Worm (Caenorhabditis elegans): ENCODE measurements around the gene mrpl-44.
A peak's percentile ranks its signal among the peaks of the same experiment; 100 is the strongest.

The mrpl-44 gene

DNA sequence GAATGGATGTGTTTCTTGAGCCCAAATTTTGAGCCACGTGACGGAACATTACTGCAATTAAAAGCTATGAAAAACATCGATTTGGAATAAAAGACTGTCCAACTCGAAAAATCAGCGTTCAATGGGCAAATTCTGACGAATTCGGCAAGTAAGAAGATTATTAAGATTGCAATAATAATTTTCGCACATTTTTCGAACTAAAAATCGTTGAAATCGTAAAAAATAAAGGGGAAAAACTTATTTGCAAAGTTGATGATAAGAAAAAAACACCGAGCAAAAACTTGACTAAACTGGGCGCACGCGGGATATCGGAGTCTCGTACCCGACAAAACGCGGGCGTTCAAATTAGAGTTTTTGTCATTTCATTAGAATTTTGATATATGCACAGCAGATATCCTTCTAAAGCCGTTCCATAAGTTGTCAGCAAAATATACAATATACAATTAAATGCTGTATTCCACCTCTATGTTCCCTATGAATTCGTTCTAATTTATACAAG is at the start of gene mrpl-44, which contains the start of gene mccc-2:
Gene mrpl-44 (minus strand): TSS at position 51 of the 499 bp plus-strand sequence.
Gene mccc-2 (minus strand): TSS at position 51 of the 499 bp plus-strand sequence.
- no peak for TF ChIP-seq tlf-1 (GFP tag; optimal IDR thresholded peaks at IDR 0.05)
- peak; percentile 52 for TF ChIP-seq efl-1 (GFP tag; optimal IDR thresholded peaks at IDR 0.05)
- no peak for TF ChIP-seq sptf-2 (GFP tag; optimal IDR thresholded peaks at IDR 0.05)
- 0 out of 2 replicates have a peak, but pooled peaks have one; percentile 25 for TF ChIP-seq mcd-1 (GFP tag; IDR thresholded peaks at IDR 0.05)
- TF ChIP-seq lin-54 (GFP tag; optimal IDR thresholded peaks at IDR 0.05) = peak; percentile 56
- TF ChIP-seq attf-3 (GFP tag; conservative IDR thresholded peaks at IDR 0.05) = peak; percentile 96

DNA sequence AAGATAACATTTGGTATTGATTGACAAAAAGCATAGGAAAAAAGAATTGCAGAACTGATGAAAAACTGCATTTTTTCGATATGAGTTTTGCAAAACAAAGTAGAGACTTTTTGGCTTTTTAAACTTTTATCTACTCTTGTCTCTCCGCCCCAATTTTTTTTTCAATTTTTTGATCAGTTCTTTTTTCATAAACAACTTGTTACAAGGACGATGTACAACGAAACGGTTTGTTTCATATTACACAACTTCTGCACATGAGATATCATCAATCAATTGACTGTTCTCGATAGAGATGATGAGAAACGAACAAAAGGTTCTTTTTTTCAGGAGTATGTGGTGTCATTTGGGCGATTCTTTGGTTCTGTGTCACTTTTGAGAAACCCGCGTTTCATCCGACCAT is 49.4 kb upstream of the mrpl-44 start, which contains the start of gene ZK512.7:
Gene ZK512.7 (minus strand): TSS at position 101 of the 400 bp plus-strand sequence.
- no peak for TF ChIP-seq attf-6 (GFP tag; IDR thresholded peaks at IDR 0.05)
- no peak for TF ChIP-seq ceh-100 (GFP tag; IDR thresholded peaks at IDR 0.05)
- no peak for TF ChIP-seq madf-10 (tag; optimal IDR thresholded peaks at IDR 0.05)
- no peak for TF ChIP-seq repo-1 (tag; optimal IDR thresholded peaks at IDR 0.05)
- TF ChIP-seq ztf-22 (GFP tag; optimal IDR thresholded peaks at IDR 0.05) = no peak
- TF ChIP-seq snpc-3.4 (tag; optimal IDR thresholded peaks at IDR 0.05) = no peak
- TF ChIP-seq ztf-6 (GFP tag; IDR thresholded peaks at IDR 0.05) = no peak
- TF ChIP-seq dpff-1 (tag; optimal IDR thresholded peaks at IDR 0.05) = no peak
- no peak for TF ChIP-seq F10E7.11 (tag; optimal IDR thresholded peaks at IDR 0.05)
- no peak for TF ChIP-seq tbp1 (GFP tag; optimal IDR thresholded peaks at IDR 0.05)
- TF ChIP-seq F33H1.4 (GFP tag; IDR thresholded peaks at IDR 0.05) = no peak
- no peak for TF ChIP-seq ekl-4 (GFP tag; IDR thresholded peaks at IDR 0.05)
- TF ChIP-seq ceh-27 (GFP tag; optimal IDR thresholded peaks at IDR 0.05) = no peak

- no peak for TF ChIP-seq F52B5.7 (tag; optimal IDR thresholded peaks at IDR 0.05)
Observed at ce11 chrIII:9136587-9136986, 47.4 kb upstream of the mrpl-44 start, which contains the start of gene eat-4. eat-4 (plus strand) TSS chrIII:9136887.

DNA sequence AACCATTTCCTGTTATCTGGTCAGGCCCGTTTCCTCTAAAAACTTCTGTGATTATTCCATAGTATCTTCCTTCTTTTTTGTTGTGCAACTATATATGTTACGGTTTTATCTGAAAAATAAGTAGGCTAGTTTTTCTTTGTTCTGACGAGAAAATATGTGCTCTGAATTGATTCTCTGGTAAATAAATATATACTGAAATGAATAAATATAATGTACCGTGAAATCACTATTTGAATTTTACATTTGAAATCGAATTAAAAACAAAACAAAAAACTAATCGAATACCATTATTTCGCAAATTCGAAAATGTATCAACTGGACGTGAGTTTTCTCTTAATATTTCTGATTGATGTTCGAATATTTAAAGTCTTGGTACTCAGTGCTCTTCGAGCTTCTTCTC is 41.4 kb upstream of the mrpl-44 start, which contains the start of gene ZK512.10:
Gene ZK512.10 (plus strand): TSS at position 301 of the 400 bp plus-strand sequence.
- TF ChIP-seq tbx-9 (tag; optimal IDR thresholded peaks at IDR 0.05; ENCODE audit: borderline replicate concordance) (no peak), dox-1 (GFP tag; IDR thresholded peaks at IDR 0.05) (no peak), somi-1 (GFP tag; optimal IDR thresholded peaks at IDR 0.05) (no peak), lir-1 (GFP tag; conservative IDR thresholded peaks at IDR 0.05) (no peak), pbrm-1 (GFP tag; IDR thresholded peaks at IDR 0.05) (no peak), bed-1 (GFP tag; IDR thresholded peaks at IDR 0.05) (no peak), ceh-40 (GFP tag; IDR thresholded peaks at IDR 0.05) (no peak), F22D6.2 (tag; optimal IDR thresholded peaks at IDR 0.05) (no peak), attf-3 (GFP tag; conservative IDR thresholded peaks at IDR 0.05) (no peak), ztf-28 (GFP tag; IDR thresholded peaks at IDR 0.05) (no peak)

- TF ChIP-seq hmg-1.2 (GFP tag; IDR thresholded peaks at IDR 0.05) (peak; percentile 24; the same call in 1 of the 2 replicates), unc-62 (GFP tag; optimal IDR thresholded peaks at IDR 0.05) (no peak), sptf-2 (GFP tag; optimal IDR thresholded peaks at IDR 0.05) (no peak), T07F8.4 (tag; optimal IDR thresholded peaks at IDR 0.05) (no peak), ceh-91 (GFP tag; IDR thresholded peaks at IDR 0.05) (no peak), F52B5.7 (tag; optimal IDR thresholded peaks at IDR 0.05) (no peak), attf-5 (GFP tag; optimal IDR thresholded peaks at IDR 0.05) (peak; percentile 34), B0035.1 (tag; optimal IDR thresholded peaks at IDR 0.05) (no peak), K12H6.12 (tag; optimal IDR thresholded peaks at IDR 0.05) (no peak), ets-4 (GFP tag; optimal IDR thresholded peaks at IDR 0.05) (no peak), F39B2.1 (GFP tag; IDR thresholded peaks at IDR 0.05) (no peak), F33H1.4 (GFP tag; IDR thresholded peaks at IDR 0.05) (no peak), Y95B8A.8 (GFP tag; IDR thresholded peaks at IDR 0.05) (no peak), F22D6.2 (tag; optimal IDR thresholded peaks at IDR 0.05) (no peak)
Observed at ce11 chrIII:9125789-9126304, 36.7 kb upstream of the mrpl-44 start, which contains the start of gene sec-16A.1. sec-16A.1 (plus strand) TSS chrIII:9125839.

Measured in whole organism, young adult.